Worm (Caenorhabditis elegans) whole organism, mixed stage, embryonic: Measurements from ENCODE around the gene dph-3.

Experiments
- M03D4.4 ChIP-seq: sonication (generic microtip); optimal IDR thresholded peaks from 2 replicates; lab custom pipeline; 2017; ENCODE audit warnings: mild to moderate bottlenecking, missing genetic modification characterization, missing compliant biosample characterization
- bed-3 ChIP-seq: fragments of 200-800 bp; sonication (Bioruptor generic); optimal IDR thresholded peaks from 3 replicates; lab custom pipeline; 2018; ENCODE audit warnings: mild to moderate bottlenecking, missing genetic modification characterization, moderate library complexity, missing compliant biosample characterization
- blmp-1 ChIP-seq: fragments of 150-350 bp; optimal IDR thresholded peaks from 2 replicates; lab custom pipeline; 2014; ENCODE audit warnings: missing biosample characterization, missing genetic modification characterization
- ceh-39 ChIP-seq: fragments of 150-350 bp; optimal IDR thresholded peaks from 2 replicates; lab custom pipeline; 2014; ENCODE audit warnings: missing biosample characterization, missing genetic modification characterization
- ceh-43 ChIP-seq: fragments of 200-800 bp; sonication (Bioruptor generic); optimal IDR thresholded peaks from 2 replicates; lab custom pipeline; 2018; ENCODE audit warnings: mild to moderate bottlenecking, missing genetic modification characterization, moderate library complexity, missing compliant biosample characterization
- ceh-83 ChIP-seq: fragments of 200-800 bp; sonication (Bioruptor generic); optimal IDR thresholded peaks from 2 replicates; lab custom pipeline; 2018; ENCODE audit warnings: mild to moderate bottlenecking, missing genetic modification characterization, missing compliant biosample characterization
- ces-1 ChIP-seq: fragments of 150-350 bp; optimal IDR thresholded peaks from 2 replicates; lab custom pipeline; 2014; ENCODE audit warnings: missing biosample characterization, missing genetic modification reagents, missing genetic modification characterization
- drap-1 ChIP-seq: fragments of 200-800 bp; sonication (Bioruptor generic); optimal IDR thresholded peaks from 3 replicates; lab custom pipeline; 2018; ENCODE audit warnings: mild to moderate bottlenecking, missing genetic modification characterization, missing compliant biosample characterization
- elt-1 ChIP-seq: sonication (generic microtip); optimal IDR thresholded peaks from 2 replicates; lab custom pipeline; 2017; ENCODE audit warnings: missing genetic modification characterization, mild to moderate bottlenecking, missing compliant biosample characterization, antibody characterized with exemption, moderate library complexity, borderline replicate concordance; ENCODE audit not compliant: insufficient read depth
- elt-3 ChIP-seq: fragments of 150-350 bp; optimal IDR thresholded peaks from 2 replicates; lab custom pipeline; 2014; ENCODE audit warnings: missing biosample characterization, missing genetic modification characterization
- flh-1 ChIP-seq: fragments of 200-800 bp; sonication (Bioruptor generic); optimal IDR thresholded peaks from 2 replicates; lab custom pipeline; 2018; ENCODE audit warnings: mild to moderate bottlenecking, missing genetic modification characterization, moderate library complexity, missing compliant biosample characterization
- ham-2 ChIP-seq: fragments of 200-800 bp; sonication (Bioruptor generic); optimal IDR thresholded peaks from 2 replicates; lab custom pipeline; 2018; ENCODE audit warnings: mild to moderate bottlenecking, missing genetic modification characterization, missing compliant biosample characterization
- hlh-1 ChIP-seq: fragments of 150-350 bp; optimal IDR thresholded peaks from 2 replicates; lab custom pipeline; 2014; ENCODE audit warnings: missing biosample characterization, missing genetic modification reagents, missing genetic modification characterization
- lin-32 ChIP-seq: fragments of 200-800 bp; sonication (Bioruptor generic); optimal IDR thresholded peaks from 2 replicates; lab custom pipeline; 2018; ENCODE audit warnings: mild to moderate bottlenecking, missing genetic modification characterization, missing compliant biosample characterization
- lsy-2 ChIP-seq: fragments of 150-350 bp; optimal IDR thresholded peaks from 2 replicates; lab custom pipeline; 2014; ENCODE audit warnings: missing biosample characterization, missing genetic modification characterization
- mab-5 ChIP-seq: fragments of 150-350 bp; optimal IDR thresholded peaks from 2 replicates; lab custom pipeline; 2014; ENCODE audit warnings: missing biosample characterization, missing genetic modification characterization
- mep-1 ChIP-seq: fragments of 150-350 bp; optimal IDR thresholded peaks from 2 replicates; lab custom pipeline; 2017; ENCODE audit warnings: missing biosample characterization, missing genetic modification reagents, missing genetic modification characterization, inconsistent platforms
- mls-2 ChIP-seq: sonication (generic microtip); optimal IDR thresholded peaks from 2 replicates; lab custom pipeline; 2016; ENCODE audit warnings: mild to moderate bottlenecking, missing genetic modification characterization, moderate library complexity, missing compliant biosample characterization
- nhr-12 ChIP-seq: fragments of 150-350 bp; optimal IDR thresholded peaks from 2 replicates; lab custom pipeline; 2014; ENCODE audit warnings: missing biosample characterization, missing genetic modification characterization
- nhr-2 ChIP-seq: fragments of 150-350 bp; optimal IDR thresholded peaks from 2 replicates; lab custom pipeline; 2014; ENCODE audit warnings: missing biosample characterization, missing genetic modification characterization
- nhr-237 ChIP-seq: fragments of 150-350 bp; optimal IDR thresholded peaks from 2 replicates; lab custom pipeline; 2014; ENCODE audit warnings: missing biosample characterization, missing genetic modification characterization
- nhr-28 ChIP-seq: fragments of 150-350 bp; optimal IDR thresholded peaks from 2 replicates; lab custom pipeline; 2014; ENCODE audit warnings: missing biosample characterization, missing genetic modification characterization
- nhr-76 ChIP-seq: sonication (generic microtip); optimal IDR thresholded peaks from 2 replicates; lab custom pipeline; 2017; ENCODE audit warnings: missing biosample characterization, missing genetic modification characterization
- pha-4 ChIP-seq: fragments of 150-350 bp; optimal IDR thresholded peaks from 2 replicates; lab custom pipeline; 2018; ENCODE audit warnings: missing biosample characterization, missing genetic modification reagents, missing genetic modification characterization
- sem-2 ChIP-seq: fragments of 200-800 bp; sonication (Bioruptor generic); optimal IDR thresholded peaks from 2 replicates; lab custom pipeline; 2018; ENCODE audit warnings: mild to moderate bottlenecking, missing genetic modification characterization, missing compliant biosample characterization
- snpc-4 ChIP-seq: fragments of 150-350 bp; optimal IDR thresholded peaks from 2 replicates; lab custom pipeline; 2014; ENCODE audit warnings: missing biosample characterization, missing genetic modification characterization
- sptf-1 ChIP-seq: sonication (generic microtip); optimal IDR thresholded peaks from 2 replicates; lab custom pipeline; 2017; ENCODE audit warnings: mild to moderate bottlenecking, missing genetic modification characterization, moderate library complexity, missing compliant biosample characterization
- tbx-8 ChIP-seq: fragments of 200-800 bp; sonication (Bioruptor generic); optimal IDR thresholded peaks from 2 replicates; lab custom pipeline; 2018; ENCODE audit warnings: mild to moderate bottlenecking, missing genetic modification characterization, moderate library complexity, missing compliant biosample characterization
- unc-120 ChIP-seq: sonication (generic microtip); optimal IDR thresholded peaks from 2 replicates; lab custom pipeline; 2017; ENCODE audit warnings: missing genetic modification characterization, missing compliant biosample characterization; ENCODE audit not compliant: poor library complexity, severe bottlenecking
- unc-39 ChIP-seq: fragments of 150-350 bp; optimal IDR thresholded peaks from 2 replicates; lab custom pipeline; 2014; ENCODE audit warnings: missing biosample characterization, missing genetic modification characterization
- zip-8 ChIP-seq: fragments of 150-350 bp; optimal IDR thresholded peaks from 2 replicates; lab custom pipeline; 2014; ENCODE audit warnings: missing biosample characterization, missing genetic modification characterization
- ztf-11 ChIP-seq: fragments of 150-350 bp; optimal IDR thresholded peaks from 2 replicates; lab custom pipeline; 2014; ENCODE audit warnings: missing biosample characterization, missing genetic modification characterization

The dph-3 gene

ce11 chrIV:9678007-9678406, 28.9 kb upstream of the dph-3 start:
- TF ChIP-seq drap-1 (GFP tag; lab: Kevin White, UChicago) (no peak), ceh-43 (GFP tag; lab: Kevin White, UChicago) (no peak), pha-4 (no peak), mep-1 (no peak), nhr-237 (tag; lab: Kevin White, UChicago) (no peak), mls-2 (no peak), zip-8 (tag; lab: Kevin White, UChicago) (no peak), ceh-83 (GFP tag; lab: Kevin White, UChicago) (no peak), ztf-11 (tag; lab: Kevin White, UChicago) (no peak), ham-2 (GFP tag; lab: Kevin White, UChicago) (no peak), blmp-1 (tag; lab: Kevin White, UChicago) (no peak), unc-120 (tag; lab: Kevin White, UChicago) (no peak), elt-3 (tag; lab: Kevin White, UChicago) (no peak), bed-3 (GFP tag; lab: Kevin White, UChicago) (no peak), flh-1 (no peak), nhr-12 (tag; lab: Kevin White, UChicago) (no peak), M03D4.4 (tag; lab: Kevin White, UChicago) (no peak)

ce11 chrIV:9679296-9679695, 27.7 kb upstream of the dph-3 start:
- no peak for TF ChIP-seq pha-4
- no peak for TF ChIP-seq mls-2
- no peak for TF ChIP-seq hlh-1 (tag; lab: Kevin White, UChicago)
- TF ChIP-seq ztf-11 (tag; lab: Kevin White, UChicago): no peak
- no peak for TF ChIP-seq ces-1 (GFP tag; lab: Kevin White, UChicago)
- TF ChIP-seq mep-1: no peak
- TF ChIP-seq sem-2 (GFP tag; lab: Kevin White, UChicago): no peak
- TF ChIP-seq lsy-2 (tag; lab: Kevin White, UChicago): no peak
- TF ChIP-seq snpc-4 (tag; lab: Kevin White, UChicago): no peak
- no peak for TF ChIP-seq tbx-8 (GFP tag; lab: Kevin White, UChicago)

- TF ChIP-seq blmp-1 (tag; lab: Kevin White, UChicago) (no peak), lsy-2 (tag; lab: Kevin White, UChicago) (no peak), nhr-12 (tag; lab: Kevin White, UChicago) (no peak), mep-1 (no peak), nhr-76 (tag; lab: Kevin White, UChicago) (no peak), bed-3 (GFP tag; lab: Kevin White, UChicago) (no peak), elt-1 (tag; lab: Kevin White, UChicago) (no peak), ceh-39 (tag; lab: Kevin White, UChicago) (no peak), nhr-28 (tag; lab: Kevin White, UChicago) (no peak), unc-39 (tag; lab: Kevin White, UChicago) (no peak), ceh-83 (GFP tag; lab: Kevin White, UChicago) (no peak), flh-1 (no peak), tbx-8 (GFP tag; lab: Kevin White, UChicago) (no peak), nhr-2 (tag; lab: Kevin White, UChicago) (no peak), sptf-1 (tag; lab: Kevin White, UChicago) (no peak), drap-1 (GFP tag; lab: Kevin White, UChicago) (no peak)
Observed at ce11 chrIV:9680841-9681240, 26.1 kb upstream of the dph-3 start, which contains the start of gene ins-8. ins-8 (minus strand) TSS chrIV:9680941.

- TF ChIP-seq ztf-11 (tag; lab: Kevin White, UChicago) (no peak), bed-3 (GFP tag; lab: Kevin White, UChicago) (no peak), mab-5 (tag; lab: Kevin White, UChicago) (no peak), lin-32 (GFP tag; lab: Kevin White, UChicago) (no peak), nhr-237 (tag; lab: Kevin White, UChicago) (no peak), M03D4.4 (tag; lab: Kevin White, UChicago) (no peak), nhr-28 (tag; lab: Kevin White, UChicago) (no peak), lsy-2 (tag; lab: Kevin White, UChicago) (no peak), unc-120 (tag; lab: Kevin White, UChicago) (no peak), ceh-43 (GFP tag; lab: Kevin White, UChicago) (no peak), ceh-39 (tag; lab: Kevin White, UChicago) (no peak), sem-2 (GFP tag; lab: Kevin White, UChicago) (no peak), ceh-83 (GFP tag; lab: Kevin White, UChicago) (no peak), nhr-76 (tag; lab: Kevin White, UChicago) (no peak), hlh-1 (tag; lab: Kevin White, UChicago) (no peak)
- TF ChIP-seq, all 35 proteins: peak for 0
Observed at ce11 chrIV:9682514-9682913, 24.4 kb upstream of the dph-3 start, which contains the start of gene ins-7. ins-7 (minus strand) TSS chrIV:9682845.
